Worm (Caenorhabditis elegans) whole organism, dauer: ENCODE data around the gene F48F7.6.

Source experiments
- unc-62 ChIP-seq: sonication (generic microtip); optimal IDR thresholded peaks from 2 replicates; lab custom pipeline; 2017; ENCODE audit warnings: missing biosample characterization, missing genetic modification reagents, missing genetic modification characterization

F48F7.6 gene

ce11 chrX:13977439-13978118, at the start of gene F48F7.6:
Gene F48F7.6, plus strand, starts transcription at chrX:13977829.
- TF ChIP-seq unc-62 = no peak

ce11 chrX:13928532-13928931, 49.1 kb upstream of the F48F7.6 start:
- TF ChIP-seq unc-62 = no peak

- TF ChIP-seq unc-62 = no peak
Measured at ce11 chrX:13929534-13929933, 48.1 kb upstream of the F48F7.6 start, which contains the start of gene meg-1. Gene meg-1, minus strand, starts transcription at chrX:13929634.

ce11 chrX:13934574-13934973, 43.1 kb upstream of the F48F7.6 start, which contains the start of gene elt-3:
Gene elt-3, plus strand, starts transcription at chrX:13934874.
- TF ChIP-seq unc-62 = no peak

- TF ChIP-seq unc-62 = no peak
Measured at ce11 chrX:13936719-13937118, 40.9 kb upstream of the F48F7.6 start.

- no peak for TF ChIP-seq unc-62
Measured at ce11 chrX:13937350-13937749, 40.3 kb upstream of the F48F7.6 start.

- TF ChIP-seq unc-62 = no peak
Measured at ce11 chrX:13937910-13938309, 39.7 kb upstream of the F48F7.6 start.

- TF ChIP-seq unc-62 = no peak
Measured at ce11 chrX:13939388-13939787, 38.2 kb upstream of the F48F7.6 start.

ce11 chrX:13940287-13940686, 37.3 kb upstream of the F48F7.6 start:
- TF ChIP-seq unc-62 = no peak

ce11 chrX:13941296-13941695, 36.3 kb upstream of the F48F7.6 start:
- no peak for TF ChIP-seq unc-62

ce11 chrX:13941865-13942264, 35.8 kb upstream of the F48F7.6 start:
- TF ChIP-seq unc-62 = no peak

- no peak for TF ChIP-seq unc-62
Measured at ce11 chrX:13944184-13944583, 33.4 kb upstream of the F48F7.6 start.

ce11 chrX:13945090-13945489, 32.5 kb upstream of the F48F7.6 start:
- no peak for TF ChIP-seq unc-62

ce11 chrX:13945524-13945923, 32.1 kb upstream of the F48F7.6 start:
- no peak for TF ChIP-seq unc-62

ce11 chrX:13946693-13947583, 30.7 kb upstream of the F48F7.6 start:
- TF ChIP-seq unc-62 = no peak

ce11 chrX:13948167-13948566, 29.5 kb upstream of the F48F7.6 start:
- no peak for TF ChIP-seq unc-62

ce11 chrX:13948810-13949209, 28.8 kb upstream of the F48F7.6 start, which contains the start of gene alg-1:
Gene alg-1, plus strand, starts transcription at chrX:13949110.
- TF ChIP-seq unc-62 = no peak
